Worm (Caenorhabditis elegans) whole organism, young adult: Measurements from ENCODE around the gene F39D8.3.

ENCODE experiments used
- D2030.7 ChIP-seq: fragments of 200-800 bp; sonication (Bioruptor generic); IDR thresholded peaks from 2 replicates; pipeline ENCODE4 v1.3.6; 2022; ENCODE audit warnings: missing genetic modification reagents, missing genetic modification characterization, missing compliant biosample characterization
- F33H1.4 ChIP-seq: fragments of 200-800 bp; sonication (Bioruptor generic); IDR thresholded peaks from 2 replicates; pipeline ENCODE4 v1.3.6; 2022; ENCODE audit warnings: missing genetic modification reagents, missing genetic modification characterization, missing compliant biosample characterization
- F37B4.10 ChIP-seq: fragments of 200-800 bp; sonication (Bioruptor generic); IDR thresholded peaks from 2 replicates; pipeline ENCODE4 v1.3.6; 2022; ENCODE audit warnings: missing genetic modification characterization, missing compliant biosample characterization
- F39B2.1 ChIP-seq: fragments of 200-800 bp; sonication (Bioruptor generic); IDR thresholded peaks from 2 replicates; pipeline ENCODE4 v1.3.6; 2022; ENCODE audit warnings: missing genetic modification reagents, missing genetic modification characterization, missing compliant biosample characterization
- K12H6.12 ChIP-seq: fragments of 200-800 bp; sonication (Bioruptor generic); optimal IDR thresholded peaks from 2 replicates; lab custom pipeline; 2018; ENCODE audit warnings: mild to moderate bottlenecking, missing genetic modification characterization, missing compliant biosample characterization
- T26A5.8 ChIP-seq: sonication (generic microtip); optimal IDR thresholded peaks from 2 replicates; lab custom pipeline; 2016; ENCODE audit warnings: missing genetic modification characterization, missing compliant biosample characterization
- Y95B8A.8 ChIP-seq: fragments of 200-800 bp; sonication (Bioruptor generic); IDR thresholded peaks from 2 replicates; pipeline ENCODE4 v1.3.6; 2022; ENCODE audit warnings: missing genetic modification reagents, missing genetic modification characterization, missing compliant biosample characterization
- ZK185.1 ChIP-seq: sonication (generic microtip); optimal IDR thresholded peaks from 2 replicates; lab custom pipeline; 2016; ENCODE audit warnings: mild to moderate bottlenecking, missing genetic modification characterization, missing compliant biosample characterization; ENCODE audit not compliant: poor library complexity, severe bottlenecking
- attf-5 ChIP-seq: fragments of 200-800 bp; sonication (Bioruptor generic); optimal IDR thresholded peaks from 2 replicates; lab custom pipeline; 2018; ENCODE audit warnings: mild to moderate bottlenecking, missing genetic modification characterization, missing compliant biosample characterization
- ceh-40 ChIP-seq: fragments of 200-800 bp; sonication (Bioruptor generic); IDR thresholded peaks from 2 replicates; pipeline ENCODE4 v1.3.6; 2022; ENCODE audit warnings: missing genetic modification characterization, missing compliant biosample characterization
- hmg-1.2 ChIP-seq: fragments of 200-800 bp; sonication (Bioruptor generic); IDR thresholded peaks from 2 replicates; pipeline ENCODE4 v1.3.6; 2022; ENCODE audit warnings: missing genetic modification reagents, missing genetic modification characterization, missing compliant biosample characterization
- lag-1 ChIP-seq: fragments of 200-800 bp; sonication (Bioruptor generic); IDR thresholded peaks from 2 replicates; pipeline ENCODE4 v1.3.6; 2022; ENCODE audit warnings: missing genetic modification reagents, missing genetic modification characterization, missing compliant biosample characterization
- lsl-1 ChIP-seq: fragments of 200-800 bp; sonication (Bioruptor generic); optimal IDR thresholded peaks from 2 replicates; lab custom pipeline; 2018; ENCODE audit warnings: mild to moderate bottlenecking, missing genetic modification characterization, moderate library complexity, missing compliant biosample characterization
- madf-10 ChIP-seq: sonication (generic microtip); optimal IDR thresholded peaks from 2 replicates; lab custom pipeline; 2016; ENCODE audit warnings: mild to moderate bottlenecking, missing genetic modification characterization, missing compliant biosample characterization
- madf-3 ChIP-seq: fragments of 200-800 bp; sonication (Bioruptor generic); IDR thresholded peaks from 2 replicates; pipeline ENCODE4 v1.3.6; 2022; ENCODE audit warnings: missing genetic modification reagents, missing genetic modification characterization, missing compliant biosample characterization
- nfya-1 ChIP-seq: sonication (generic microtip); optimal IDR thresholded peaks from 2 replicates; lab custom pipeline; 2017; ENCODE audit warnings: antibody characterized with exemption, missing compliant biosample characterization, missing genetic modification characterization, borderline replicate concordance; ENCODE audit not compliant: insufficient read depth
- nfyb-1 ChIP-seq: fragments of 200-800 bp; sonication (Bioruptor generic); IDR thresholded peaks from 2 replicates; pipeline ENCODE4 v1.3.6; 2022; ENCODE audit warnings: missing genetic modification reagents, missing genetic modification characterization, missing compliant biosample characterization
- nhr-27 ChIP-seq: fragments of 200-800 bp; sonication (Bioruptor generic); optimal IDR thresholded peaks from 2 replicates; lab custom pipeline; 2018; ENCODE audit warnings: mild to moderate bottlenecking, missing genetic modification characterization, moderate library complexity, missing compliant biosample characterization
- nhr-80 ChIP-seq: sonication (generic microtip); optimal IDR thresholded peaks from 2 replicates; lab custom pipeline; 2016; ENCODE audit warnings: missing genetic modification characterization, missing compliant biosample characterization
- nhr-90 ChIP-seq: sonication (generic microtip); optimal IDR thresholded peaks from 2 replicates; lab custom pipeline; 2016; ENCODE audit warnings: missing genotype, mild to moderate bottlenecking, missing genetic modification characterization, missing compliant biosample characterization
- sdz-38 ChIP-seq: sonication (generic microtip); optimal IDR thresholded peaks from 2 replicates; lab custom pipeline; 2016; ENCODE audit warnings: missing genotype, missing genetic modification characterization, missing compliant biosample characterization
- snpc-1.1 ChIP-seq: sonication (generic microtip); optimal IDR thresholded peaks from 2 replicates; lab custom pipeline; 2017; ENCODE audit warnings: missing genetic modification characterization, mild to moderate bottlenecking, missing compliant biosample characterization, antibody characterized with exemption, moderate library complexity, missing genotype, missing genetic modification reagents; ENCODE audit not compliant: insufficient read depth
- snpc-4 ChIP-seq, 5 experiments: fragments of 150-350 bp in 1 of 5; sonication (generic microtip) in 4 of 5; optimal IDR thresholded peaks; 2 replicates each; lab custom pipeline; 2014 to 2018; ENCODE audit warnings: missing genetic modification characterization in 5 of 5, missing biosample characterization in 3 of 5, antibody characterized with exemption in 2 of 5, mild to moderate bottlenecking in 2 of 5, missing compliant biosample characterization in 2 of 5, missing genotype in 2 of 5, moderate library complexity in 2 of 5, missing genetic modification reagents in 1 of 5
- somi-1 ChIP-seq: fragments of 200-800 bp; sonication (Bioruptor generic); optimal IDR thresholded peaks from 2 replicates; lab custom pipeline; 2018; ENCODE audit warnings: mild to moderate bottlenecking, missing genetic modification characterization, missing compliant biosample characterization
- unc-62 ChIP-seq: fragments of 150-350 bp; optimal IDR thresholded peaks from 2 replicates; lab custom pipeline; 2014; ENCODE audit warnings: missing biosample characterization, missing genetic modification reagents, missing genetic modification characterization
- zfh-2 ChIP-seq: fragments of 200-800 bp; sonication (Bioruptor generic); conservative IDR thresholded peaks from 2 replicates; pipeline ENCODE4 v1.3.6; 2022; ENCODE audit warnings: missing genetic modification reagents, missing genetic modification characterization, missing compliant biosample characterization
- ztf-22 ChIP-seq: fragments of 200-800 bp; sonication (Bioruptor generic); optimal IDR thresholded peaks from 2 replicates; lab custom pipeline; 2018; ENCODE audit warnings: mild to moderate bottlenecking, missing genetic modification characterization, moderate library complexity, missing compliant biosample characterization
- ztf-28 ChIP-seq: fragments of 200-800 bp; sonication (Bioruptor generic); IDR thresholded peaks from 2 replicates; pipeline ENCODE4 v1.3.6; 2022; ENCODE audit warnings: missing genetic modification reagents, missing genetic modification characterization, missing compliant biosample characterization

F39D8.3 gene

ce11 chrX:15392672-15393071 lies 28.1 kb upstream of the F39D8.3 start:
- TF ChIP-seq attf-5 (GFP tag; lab: Kevin White, UChicago), result no peak
- no peak for TF ChIP-seq ztf-28 (GFP tag; lab: Robert Waterston, UW)
- no peak for TF ChIP-seq D2030.7 (GFP tag; lab: Robert Waterston, UW)
- peak; percentile 22 for TF ChIP-seq snpc-1.1 (tag; lab: Kevin White, UChicago)
- no peak for TF ChIP-seq nhr-27 (tag; lab: Kevin White, UChicago)
- TF ChIP-seq ztf-22 (GFP tag; lab: Kevin White, UChicago), result no peak
- TF ChIP-seq nfya-1 (tag; lab: Kevin White, UChicago), result no peak
- TF ChIP-seq nfyb-1, result no peak
- TF ChIP-seq sdz-38, result peak; percentile 62
- TF ChIP-seq hmg-1.2 (GFP tag; lab: Robert Waterston, UW), result peak; percentile 22; the same call in 1 of the 2 replicates
- TF ChIP-seq ZK185.1, result no peak
- peak; percentile 6 for TF ChIP-seq snpc-4 (GFP tag; optimal IDR thresholded peaks at IDR 0.05; lab: Kevin White, UChicago)
- TF ChIP-seq snpc-4 (tag; optimal IDR thresholded peaks at IDR 0.05; lab: Kevin White, UChicago), result peak in 3 of 4 experiments; percentile 38 to 90 (median 77)
- TF ChIP-seq lag-1 (GFP tag; lab: Robert Waterston, UW), result no peak
- 0 out of 2 replicates have a peak, but pooled peaks have one; percentile 28 for TF ChIP-seq zfh-2
- no peak for TF ChIP-seq F39B2.1 (GFP tag; lab: Robert Waterston, UW)

DNA sequence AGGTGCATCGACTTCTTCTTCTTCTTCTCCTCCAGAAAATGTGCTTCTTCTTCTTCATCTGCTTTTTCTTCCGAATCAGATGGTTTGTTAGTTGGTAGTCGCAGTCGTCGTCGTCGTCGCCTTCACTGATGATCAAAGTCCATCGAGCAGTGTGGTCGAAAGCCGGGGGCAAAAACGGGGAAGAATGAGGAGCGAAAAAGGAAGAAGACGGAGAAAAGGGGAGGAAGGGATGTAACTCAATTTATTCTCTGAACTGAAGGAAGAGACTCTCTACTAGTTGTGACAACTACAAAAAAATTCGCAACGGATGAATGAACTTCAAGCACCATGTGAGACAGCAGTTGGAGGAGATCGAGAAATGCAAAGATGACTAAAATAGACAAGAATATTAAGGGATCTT lies 25.0 kb upstream of the F39D8.3 start:
- no peak for TF ChIP-seq unc-62 (GFP tag; lab: Kevin White, UChicago)
- TF ChIP-seq sdz-38, result peak; percentile 67
- TF ChIP-seq K12H6.12 (tag; lab: Kevin White, UChicago), result peak; percentile 27
- no peak for TF ChIP-seq nfyb-1
- no peak for TF ChIP-seq nhr-90 (tag; lab: Kevin White, UChicago)
- no peak for TF ChIP-seq Y95B8A.8 (GFP tag; lab: Robert Waterston, UW)
- peak; percentile 68 for TF ChIP-seq zfh-2
- peak; percentile 51 for TF ChIP-seq somi-1 (GFP tag; lab: Kevin White, UChicago)
- no peak for TF ChIP-seq lsl-1

ce11 chrX:15407631-15408030 lies 13.1 kb upstream of the F39D8.3 start, which contains the start of gene psa-3:
psa-3 (plus strand) TSS chrX:15407931.
- no peak for TF ChIP-seq madf-10
- TF ChIP-seq zfh-2, result 0 out of 2 replicates have a peak, but pooled peaks have one; percentile 16
- TF ChIP-seq F33H1.4 (GFP tag; lab: Robert Waterston, UW), result no peak
- no peak for TF ChIP-seq nfya-1 (tag; lab: Kevin White, UChicago)
- no peak for TF ChIP-seq T26A5.8 (tag; lab: Kevin White, UChicago)
- TF ChIP-seq madf-3 (GFP tag; lab: Robert Waterston, UW), result no peak

DNA sequence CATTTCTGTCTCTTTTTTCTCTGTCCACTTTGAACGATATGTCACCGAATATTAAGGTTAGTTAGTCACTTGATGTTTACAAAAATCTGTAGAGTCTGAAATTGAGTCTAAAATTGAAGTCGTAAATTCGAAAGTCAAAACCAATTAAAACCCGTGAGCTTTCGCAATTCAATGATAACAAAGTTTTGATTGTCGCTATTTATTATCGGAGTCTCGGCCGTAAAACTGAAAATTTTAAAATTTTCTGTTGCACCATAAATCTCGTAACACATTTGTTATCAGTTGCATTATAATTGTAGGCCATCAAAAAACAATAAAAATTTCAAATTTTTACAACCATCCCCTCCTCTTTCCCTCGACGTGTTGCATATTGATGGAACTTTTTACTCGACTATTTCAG lies 12.2 kb upstream of the F39D8.3 start:
- no peak for TF ChIP-seq zfh-2
- peak; percentile 44 for TF ChIP-seq nhr-80 (tag; lab: Kevin White, UChicago)
- TF ChIP-seq ceh-40 (GFP tag; lab: Robert Waterston, UW), result no peak
- TF ChIP-seq, all 124 proteins: peak for 1

- TF ChIP-seq zfh-2 (peak; percentile 58), F37B4.10 (GFP tag; lab: Robert Waterston, UW) (0 out of 2 replicates have a peak, but pooled peaks have one; percentile 64), somi-1 (GFP tag; lab: Kevin White, UChicago) (no peak)
Measured at ce11 chrX:15415226-15415625, 5.5 kb upstream of the F39D8.3 start, which contains the start of gene pqn-36. pqn-36 (minus strand) TSS chrX:15415493.
